Worm (Caenorhabditis elegans) whole organism, midembryonic: ENCODE data around the gene Y55B1BR.6.

Experiments used
- T22C8.4 ChIP-seq: fragments of 200-800 bp; sonication (Bioruptor generic); IDR thresholded peaks from 2 replicates; pipeline ENCODE4 v1.3.6; 2022; ENCODE audit warnings: missing genetic modification characterization, missing compliant biosample characterization
- cog-1 ChIP-seq: sonication (generic microtip); optimal IDR thresholded peaks from 2 replicates; lab custom pipeline; 2016; ENCODE audit warnings: missing genetic modification characterization, missing compliant biosample characterization
- flt-1 ChIP-seq: fragments of 200-800 bp; sonication (Bioruptor generic); IDR thresholded peaks from 2 replicates; pipeline ENCODE4 v1.3.6; 2022; ENCODE audit warnings: missing genetic modification characterization, missing compliant biosample characterization
- klf-2 ChIP-seq: fragments of 200-800 bp; sonication (Bioruptor generic); conservative IDR thresholded peaks from 2 replicates; pipeline ENCODE4 v1.3.6; 2022; ENCODE audit warnings: missing genetic modification reagents, missing genetic modification characterization, missing compliant biosample characterization
- med-1 ChIP-seq: sonication (generic microtip); optimal IDR thresholded peaks from 2 replicates; lab custom pipeline; 2017; ENCODE audit warnings: missing genetic modification characterization, mild to moderate bottlenecking, missing compliant biosample characterization, antibody characterized with exemption, missing genetic modification reagents; ENCODE audit not compliant: insufficient read depth
- ref-1 ChIP-seq: fragments of 200-800 bp; sonication (Bioruptor generic); conservative IDR thresholded peaks from 2 replicates; pipeline ENCODE4 v1.3.6; 2022; ENCODE audit warnings: missing genetic modification reagents, missing genetic modification characterization, missing compliant biosample characterization
- tab-1 ChIP-seq: fragments of 200-800 bp; sonication (Bioruptor generic); IDR thresholded peaks from 2 replicates; pipeline ENCODE4 v1.3.6; 2022; ENCODE audit warnings: missing genetic modification characterization, missing compliant biosample characterization
- ztf-23 ChIP-seq: fragments of 200-800 bp; sonication (Bioruptor generic); IDR thresholded peaks from 2 replicates; pipeline ENCODE4 v1.3.6; 2022; ENCODE audit warnings: missing genetic modification reagents, missing genetic modification characterization, missing compliant biosample characterization
- ztf-29 ChIP-seq: fragments of 200-800 bp; sonication (Bioruptor generic); IDR thresholded peaks from 2 replicates; pipeline ENCODE4 v1.3.6; 2022; ENCODE audit warnings: missing genetic modification reagents, missing genetic modification characterization, missing compliant biosample characterization

Y55B1BR.6 gene

DNA sequence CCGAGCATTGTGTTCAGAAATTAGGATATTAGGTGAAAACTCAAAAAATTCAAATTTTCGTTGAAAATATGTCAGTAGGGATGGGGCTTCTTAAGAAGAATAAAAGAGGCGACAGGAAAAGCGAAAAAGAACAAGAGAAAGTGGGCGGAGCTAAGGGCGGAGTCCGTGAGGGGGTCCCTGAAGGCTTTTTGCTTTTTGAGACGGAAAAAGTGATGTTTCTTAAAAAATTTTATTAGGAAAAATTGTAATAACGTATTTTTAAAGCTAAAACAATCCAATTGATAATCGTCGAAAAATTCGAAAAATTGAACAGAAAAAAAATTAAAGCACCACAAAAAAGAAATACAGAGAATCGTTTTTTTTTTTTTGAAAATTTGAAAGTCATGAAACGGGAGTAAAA lies at the start of gene Y55B1BR.6:
TSS of gene Y55B1BR.6 (minus strand) at position 101 of the 400 bp plus-strand sequence.
- TF ChIP-seq flt-1 (GFP tag; lab: Robert Waterston, UW), result no peak
- TF ChIP-seq cog-1, result no peak
- no peak for TF ChIP-seq klf-2 (GFP tag; lab: Robert Waterston, UW)
- no peak for TF ChIP-seq med-1 (GFP tag; lab: Kevin White, UChicago)
- TF ChIP-seq T22C8.4, result no peak
- no peak for TF ChIP-seq ref-1 (GFP tag; lab: Robert Waterston, UW)
- no peak for TF ChIP-seq ztf-29
- TF ChIP-seq tab-1, result no peak
- no peak for TF ChIP-seq ztf-23 (GFP tag; lab: Robert Waterston, UW)

DNA sequence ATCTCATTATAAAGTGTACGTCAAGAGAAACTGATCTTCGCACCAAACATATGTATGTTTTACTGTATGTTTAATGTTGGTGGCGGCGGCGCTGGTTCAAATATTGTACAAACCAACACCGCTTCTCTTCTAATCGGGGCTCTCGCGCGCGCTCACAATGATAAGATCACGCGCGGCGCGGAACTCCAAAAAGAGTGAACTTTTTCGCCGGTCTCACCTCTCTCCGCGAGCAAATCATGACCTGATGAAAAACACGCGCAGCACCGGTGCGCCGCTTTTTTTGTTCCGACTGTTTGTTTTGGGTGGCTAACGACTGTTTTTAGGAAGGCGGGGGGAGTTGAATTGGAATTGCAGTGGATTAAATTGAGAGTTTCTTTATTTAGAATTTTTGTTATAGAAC lies 49.7 kb upstream of the Y55B1BR.6 start:
- TF ChIP-seq cog-1 (no peak), klf-2 (GFP tag; lab: Robert Waterston, UW) (no peak), tab-1 (no peak), med-1 (GFP tag; lab: Kevin White, UChicago) (no peak), ztf-23 (GFP tag; lab: Robert Waterston, UW) (no peak), ref-1 (GFP tag; lab: Robert Waterston, UW) (no peak), ztf-29 (no peak)

DNA sequence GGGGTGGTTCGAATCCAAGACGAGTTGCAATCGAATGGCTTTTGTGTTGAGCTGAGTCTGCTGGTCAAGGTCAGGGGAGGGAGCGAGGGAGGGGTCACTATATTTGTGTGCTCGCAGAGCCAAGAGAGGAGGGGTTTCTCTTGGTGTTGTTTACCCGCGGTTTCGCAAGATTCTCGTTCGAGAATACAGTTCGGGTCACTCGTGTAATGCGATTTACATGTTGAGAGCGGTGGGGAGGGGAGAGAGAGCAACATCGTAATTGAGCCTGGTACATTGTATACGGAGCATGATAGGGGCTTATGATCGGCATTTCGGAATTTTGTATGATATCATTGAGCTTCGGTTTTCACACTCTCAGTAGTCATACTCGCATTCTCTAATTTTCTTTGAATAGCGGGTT lies 48.5 kb upstream of the Y55B1BR.6 start, which contains the start of gene F30H5.3:
TSS of gene F30H5.3 (minus strand) at position 101 of the 400 bp plus-strand sequence.
- TF ChIP-seq cog-1, result no peak
- TF ChIP-seq T22C8.4, result no peak
- TF ChIP-seq med-1 (GFP tag; lab: Kevin White, UChicago), result no peak
- no peak for TF ChIP-seq ztf-23 (GFP tag; lab: Robert Waterston, UW)
- TF ChIP-seq klf-2 (GFP tag; lab: Robert Waterston, UW), result no peak
- no peak for TF ChIP-seq flt-1 (GFP tag; lab: Robert Waterston, UW)
- TF ChIP-seq tab-1, result no peak
- no peak for TF ChIP-seq ztf-29
- no peak for TF ChIP-seq ref-1 (GFP tag; lab: Robert Waterston, UW)

DNA sequence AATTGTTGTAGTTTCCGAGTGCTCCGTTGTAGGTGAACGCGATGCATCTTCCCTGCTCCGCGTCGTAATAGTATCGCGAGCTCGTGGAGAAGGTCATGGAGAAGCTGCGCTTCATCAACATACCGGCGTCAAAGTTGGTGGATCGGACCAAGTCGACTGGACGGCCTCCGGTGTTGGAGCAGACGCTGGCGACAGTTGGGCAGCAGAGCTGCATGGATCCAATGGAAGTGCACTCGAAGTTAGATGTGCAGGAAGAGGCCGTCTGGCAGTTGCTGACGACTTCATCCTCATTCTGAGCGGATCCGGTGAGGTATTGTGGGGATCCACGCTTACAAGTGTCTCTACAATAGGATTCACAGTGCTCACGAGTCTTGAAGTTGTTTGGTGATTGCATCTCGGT lies 45.4 kb upstream of the Y55B1BR.6 start:
- no peak for TF ChIP-seq flt-1 (GFP tag; lab: Robert Waterston, UW)
- no peak for TF ChIP-seq cog-1

DNA sequence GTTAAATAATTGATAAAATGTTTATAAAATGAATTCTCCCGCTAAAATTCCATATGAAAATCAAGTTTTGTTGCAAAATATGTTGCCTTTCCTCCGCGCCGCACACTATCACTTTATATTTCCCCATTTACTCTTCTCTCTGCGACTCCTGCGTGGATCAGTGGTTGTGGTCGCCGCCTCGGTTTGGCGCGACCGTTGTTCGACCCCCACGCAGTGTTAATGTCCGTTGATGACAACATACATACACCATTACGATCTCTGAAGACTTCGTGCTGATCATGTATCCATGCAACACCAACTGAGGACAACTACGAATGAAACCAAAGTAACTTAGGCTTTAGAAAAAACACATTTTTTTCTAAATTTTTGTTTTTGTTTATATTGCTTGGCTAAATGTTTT lies 39.0 kb upstream of the Y55B1BR.6 start:
- TF ChIP-seq tab-1 (peak; percentile 91), T22C8.4 (peak; percentile 83), ztf-23 (GFP tag; lab: Robert Waterston, UW) (peak; percentile 95), cog-1 (peak; percentile 93), med-1 (GFP tag; lab: Kevin White, UChicago) (peak; percentile 54), flt-1 (GFP tag; lab: Robert Waterston, UW) (peak; percentile 90), ref-1 (GFP tag; lab: Robert Waterston, UW) (peak; percentile 73), klf-2 (GFP tag; lab: Robert Waterston, UW) (peak; percentile 89), ztf-29 (peak; percentile 65)

DNA sequence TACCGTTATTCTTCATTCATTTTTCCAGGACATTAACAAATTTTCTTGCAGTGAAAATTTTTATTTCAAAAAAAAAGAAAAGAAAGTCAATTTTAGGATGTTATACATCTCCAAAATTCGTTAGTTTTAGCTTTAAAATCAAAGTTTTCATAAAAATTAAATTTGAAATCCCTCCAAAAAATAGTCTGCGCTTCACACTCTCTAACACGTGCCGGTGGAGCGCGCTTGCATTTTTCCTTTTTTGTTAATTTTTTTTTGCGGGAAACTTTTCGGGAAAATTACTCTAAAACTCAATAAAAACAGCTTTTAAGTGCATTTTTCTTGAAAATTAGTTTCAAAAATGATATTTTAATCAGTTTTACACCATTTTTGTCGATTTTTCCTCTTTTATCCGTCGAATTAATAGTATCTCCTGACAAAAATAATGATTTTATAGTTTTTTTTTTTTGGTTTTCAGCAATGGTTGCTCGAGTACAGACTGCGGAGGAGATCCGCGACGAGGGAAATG lies 27.5 kb upstream of the Y55B1BR.6 start, which contains the start of gene unc-45:
TSS of gene unc-45 (plus strand) at position 458 of the 508 bp plus-strand sequence.
- TF ChIP-seq ztf-29 (no peak), med-1 (GFP tag; lab: Kevin White, UChicago) (no peak), cog-1 (no peak), flt-1 (GFP tag; lab: Robert Waterston, UW) (no peak), tab-1 (no peak), ztf-23 (GFP tag; lab: Robert Waterston, UW) (no peak), T22C8.4 (no peak), ref-1 (GFP tag; lab: Robert Waterston, UW) (no peak), klf-2 (GFP tag; lab: Robert Waterston, UW) (no peak)

DNA sequence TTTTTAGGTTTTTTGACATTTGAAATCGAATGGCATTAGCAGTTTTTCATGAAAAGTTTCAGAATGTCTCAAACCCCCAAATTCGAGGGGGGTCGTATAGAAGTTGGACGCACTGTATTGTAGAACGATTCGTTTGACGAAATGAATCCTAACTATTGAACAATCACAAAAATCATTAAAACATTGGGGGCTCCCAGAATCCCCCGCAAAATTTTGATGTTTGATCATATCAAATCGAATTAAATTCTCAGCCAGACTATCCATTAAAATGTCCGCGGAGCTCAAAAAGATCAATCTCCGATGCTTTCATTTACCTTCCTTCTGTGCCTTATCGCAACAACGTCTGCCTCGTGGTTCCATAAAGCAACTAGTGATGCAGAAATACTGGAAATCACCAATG lies 24.9 kb upstream of the Y55B1BR.6 start, which contains the start of gene F30H5.5:
TSS of gene F30H5.5 (plus strand) at position 301 of the 400 bp plus-strand sequence.
- TF ChIP-seq cog-1 (no peak), flt-1 (GFP tag; lab: Robert Waterston, UW) (no peak), ztf-29 (no peak), tab-1 (no peak), med-1 (GFP tag; lab: Kevin White, UChicago) (no peak), ztf-23 (GFP tag; lab: Robert Waterston, UW) (no peak), ref-1 (GFP tag; lab: Robert Waterston, UW) (no peak), T22C8.4 (no peak), klf-2 (GFP tag; lab: Robert Waterston, UW) (no peak)

DNA sequence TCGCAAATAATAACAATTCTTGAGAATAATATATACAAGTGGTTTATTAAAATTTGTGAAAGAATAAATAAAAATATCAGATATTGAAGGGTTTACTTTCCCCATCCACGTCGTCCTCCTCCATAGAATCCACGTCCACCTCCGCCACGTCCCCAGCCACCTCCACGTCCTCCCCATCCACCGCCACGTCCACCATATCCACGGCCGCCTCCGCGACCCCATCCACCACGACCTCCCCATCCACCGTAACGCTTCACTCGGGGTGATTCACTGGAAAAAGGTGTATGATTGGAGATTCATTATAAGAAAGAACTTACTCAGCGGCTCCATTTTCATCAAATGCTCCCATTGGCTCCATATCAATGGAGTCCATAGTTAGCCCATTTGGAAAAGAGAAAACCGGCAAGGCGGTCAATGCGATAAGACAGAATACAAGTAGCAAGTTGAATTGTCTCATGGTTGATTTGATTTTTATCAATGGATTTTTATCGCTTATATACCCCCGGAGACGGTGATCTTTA lies 22.5 kb upstream of the Y55B1BR.6 start, which contains the start of gene nlp-32:
TSS of gene nlp-32 (minus strand) at position 471 of the 521 bp plus-strand sequence.
- TF ChIP-seq T22C8.4, result no peak
- no peak for TF ChIP-seq flt-1 (GFP tag; lab: Robert Waterston, UW)
- no peak for TF ChIP-seq med-1 (GFP tag; lab: Kevin White, UChicago)
- no peak for TF ChIP-seq ztf-23 (GFP tag; lab: Robert Waterston, UW)
- TF ChIP-seq ztf-29, result no peak
- TF ChIP-seq tab-1, result no peak
- no peak for TF ChIP-seq ref-1 (GFP tag; lab: Robert Waterston, UW)
- TF ChIP-seq klf-2 (GFP tag; lab: Robert Waterston, UW), result no peak
- no peak for TF ChIP-seq cog-1

DNA sequence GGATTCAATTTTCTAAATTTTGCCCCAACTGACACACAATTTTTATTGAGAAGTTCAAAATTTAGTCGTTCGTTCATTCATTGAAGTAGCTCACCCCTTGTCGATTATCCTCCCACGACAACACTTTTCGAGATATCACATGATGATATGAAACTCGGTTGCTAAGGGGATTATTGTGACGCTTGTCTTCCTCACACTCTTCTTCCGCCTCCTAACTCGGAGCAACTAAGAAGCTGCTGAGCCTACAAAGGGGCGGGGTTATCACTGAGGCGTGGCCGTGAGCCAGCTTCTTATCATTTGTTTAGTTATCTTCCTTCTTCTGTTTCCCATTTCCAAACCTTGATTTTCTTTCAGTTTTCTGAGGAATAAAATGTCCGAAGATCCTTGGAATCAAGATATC lies 19.9 kb upstream of the Y55B1BR.6 start, which contains the start of gene F10C5.3:
TSS of gene F10C5.3 (plus strand) at position 313 of the 400 bp plus-strand sequence.
- TF ChIP-seq tab-1 (no peak), ref-1 (GFP tag; lab: Robert Waterston, UW) (no peak), med-1 (GFP tag; lab: Kevin White, UChicago) (no peak), T22C8.4 (no peak), flt-1 (GFP tag; lab: Robert Waterston, UW) (no peak)

DNA sequence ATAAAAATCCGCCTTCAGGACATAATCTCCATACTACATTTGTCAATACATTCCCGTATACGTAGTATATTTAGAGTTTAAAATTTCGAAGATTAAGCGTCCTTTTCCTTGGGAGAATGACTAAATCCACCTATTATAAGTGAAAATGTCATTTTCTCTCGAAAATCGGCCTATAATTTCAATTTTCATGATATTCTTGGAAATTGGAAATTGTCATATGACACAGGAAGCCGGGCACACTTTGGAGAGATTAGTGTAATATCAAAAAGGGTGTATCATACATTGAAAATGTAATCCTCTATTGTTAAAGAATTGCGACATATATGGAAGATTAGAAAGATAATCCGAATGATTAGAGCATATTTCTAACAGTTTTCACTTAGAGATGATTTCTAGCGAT lies 19.1 kb upstream of the Y55B1BR.6 start:
- TF ChIP-seq flt-1 (GFP tag; lab: Robert Waterston, UW) (no peak), cog-1 (no peak), T22C8.4 (no peak)
